Fruit fly (Drosophila melanogaster): ENCODE results near the gene CG31688.

CG31688 gene

DNA sequence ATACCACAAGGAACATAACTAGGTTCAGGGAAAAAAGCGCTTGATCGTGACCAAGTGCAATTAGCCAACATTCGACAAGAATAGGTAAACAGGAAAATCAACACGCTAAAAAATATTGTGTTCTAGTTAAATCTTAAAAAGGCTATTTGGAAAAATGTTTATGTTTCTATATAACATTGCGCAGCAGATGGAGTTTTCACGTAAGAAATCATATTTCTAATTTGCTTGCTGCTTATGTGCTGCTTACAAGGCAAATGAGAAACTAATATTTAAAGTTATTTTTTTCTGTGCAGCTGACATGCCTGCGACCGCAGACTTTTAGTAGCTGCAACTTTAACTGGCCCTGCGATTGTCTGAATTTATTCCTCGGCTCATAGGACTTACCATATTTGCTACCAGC is 44.7 kb upstream of the CG31688 start (continued):
- TF ChIP-seq CG8632 (GFP tag; optimal IDR thresholded peaks at IDR 0.05) (peak; percentile 39), acj6 (GFP tag; optimal IDR thresholded peaks at IDR 0.05) (peak; percentile 56), CG3919 (GFP tag; optimal IDR thresholded peaks at IDR 0.05) (peak; percentile 66), CG10631 (GFP tag; optimal IDR thresholded peaks at IDR 0.05) (peak; percentile 70), CG8319 (GFP tag; optimal IDR thresholded peaks at IDR 0.05) (no peak), net (GFP tag; optimal IDR thresholded peaks at IDR 0.05) (peak; percentile 46), topi (GFP tag; optimal IDR thresholded peaks at IDR 0.05) (peak; percentile 2), CG6854 (GFP tag; optimal IDR thresholded peaks at IDR 0.05) (no peak), CG3032 (tag; optimal IDR thresholded peaks at IDR 0.05) (peak; percentile 83), CG6792 (GFP tag; optimal IDR thresholded peaks at IDR 0.05) (peak; percentile 54), CG32006 (GFP tag; optimal IDR thresholded peaks at IDR 0.05) (peak; percentile 74)

DNA sequence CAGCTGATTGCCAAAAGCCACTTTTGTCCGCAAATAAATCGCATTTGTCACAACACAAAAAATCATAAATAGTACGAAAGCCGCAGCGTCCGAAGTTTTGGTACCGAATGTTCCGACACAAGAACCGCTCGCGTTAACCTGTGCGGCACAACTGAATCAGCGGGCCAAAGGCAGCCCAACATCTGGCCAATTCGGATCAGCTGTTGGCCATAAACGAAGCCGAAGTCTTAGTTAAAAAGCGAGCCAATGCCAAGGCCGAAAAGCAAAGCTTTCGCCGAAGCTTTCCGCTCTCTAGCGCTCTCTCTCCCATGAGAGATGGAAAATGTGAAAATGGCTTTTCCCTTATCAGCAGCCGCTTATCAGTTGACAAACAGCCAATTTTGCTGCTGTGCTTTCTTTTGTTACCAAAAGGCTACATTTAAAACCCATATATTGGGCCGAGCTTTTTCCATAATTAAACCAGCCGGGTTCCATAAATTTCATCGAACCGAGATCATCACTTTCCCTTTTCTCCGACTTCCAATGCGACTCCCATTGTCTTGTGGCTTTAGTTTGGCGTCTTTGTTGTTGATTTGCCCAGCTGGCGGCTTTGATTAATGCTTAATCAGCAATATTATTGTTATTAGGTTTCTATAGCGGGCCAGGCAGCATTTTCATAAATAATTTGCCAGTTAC is 43.7 kb upstream of the CG31688 start, which contains the start of gene CG16798:
Gene CG16798 (minus strand): TSS at position 216 of the 675 bp plus-strand sequence.
- TF ChIP-seq Blimp-1 (GFP tag; optimal IDR thresholded peaks at IDR 0.05), result peak; percentile 47
- TF ChIP-seq CG11762 (GFP tag; optimal IDR thresholded peaks at IDR 0.05; ENCODE audit: insufficient read depth), result no peak
- TF ChIP-seq CG15336 (GFP tag; IDR thresholded peaks at IDR 0.05), result 0 out of 2 replicates have a peak, but pooled peaks have one; percentile 7

DNA sequence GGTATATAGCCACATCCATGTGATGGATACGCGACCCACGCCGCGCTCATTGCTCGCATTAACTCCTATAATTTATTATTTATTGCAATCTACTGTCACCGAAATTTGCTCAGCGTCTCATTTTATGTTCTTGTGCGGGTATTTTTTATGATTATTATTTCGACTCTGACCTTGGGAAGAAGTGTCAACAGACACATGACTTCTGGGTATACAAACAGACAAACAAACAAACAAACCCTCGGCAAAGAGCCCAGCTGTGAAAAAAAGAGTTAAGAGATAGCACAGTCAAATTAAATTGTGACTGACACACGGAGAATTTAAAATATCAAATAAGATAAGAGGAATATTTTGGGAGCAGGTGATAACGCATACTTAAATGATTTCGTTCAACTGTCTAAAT is 36.0 kb upstream of the CG31688 start:
- TF ChIP-seq vri (GFP tag; optimal IDR thresholded peaks at IDR 0.05) (peak; percentile 24), CG7368 (GFP tag; optimal IDR thresholded peaks at IDR 0.05) (no peak), fkh (GFP tag; optimal IDR thresholded peaks at IDR 0.05) (peak; percentile 81)

DNA sequence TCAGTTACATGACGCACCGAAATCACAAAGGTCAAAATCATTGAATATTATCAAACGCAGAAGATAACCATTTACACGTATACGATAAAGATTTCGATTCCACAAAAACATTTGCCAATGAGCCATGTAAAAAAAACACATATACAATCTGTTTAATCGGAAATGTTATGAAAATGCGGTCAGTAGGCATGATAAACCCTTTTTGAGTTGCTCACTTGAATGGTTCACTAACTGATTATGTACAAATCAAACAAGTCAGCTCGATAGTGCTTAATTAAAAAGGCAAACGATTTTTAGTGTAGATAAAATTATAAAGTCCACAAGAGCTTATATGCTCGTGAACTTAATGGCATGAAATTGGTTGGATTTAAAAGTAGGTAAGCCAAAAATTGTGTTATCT is 29.0 kb upstream of the CG31688 start:
- TF ChIP-seq CG10669 (GFP tag; optimal IDR thresholded peaks at IDR 0.05) (no peak), Hr38 (GFP tag; optimal IDR thresholded peaks at IDR 0.05) (no peak), CG1621 (tag; optimal IDR thresholded peaks at IDR 0.05) (no peak), CG11762 (GFP tag; optimal IDR thresholded peaks at IDR 0.05; ENCODE audit: insufficient read depth) (no peak), CG7368 (GFP tag; optimal IDR thresholded peaks at IDR 0.05) (no peak), esn (GFP tag; optimal IDR thresholded peaks at IDR 0.05) (no peak), spab (GFP tag; optimal IDR thresholded peaks at IDR 0.05) (no peak), CG34406 (GFP tag; optimal IDR thresholded peaks at IDR 0.05) (no peak), Hr4 (GFP tag; optimal IDR thresholded peaks at IDR 0.05) (no peak), Ets96B (tag; optimal IDR thresholded peaks at IDR 0.05) (no peak)

DNA sequence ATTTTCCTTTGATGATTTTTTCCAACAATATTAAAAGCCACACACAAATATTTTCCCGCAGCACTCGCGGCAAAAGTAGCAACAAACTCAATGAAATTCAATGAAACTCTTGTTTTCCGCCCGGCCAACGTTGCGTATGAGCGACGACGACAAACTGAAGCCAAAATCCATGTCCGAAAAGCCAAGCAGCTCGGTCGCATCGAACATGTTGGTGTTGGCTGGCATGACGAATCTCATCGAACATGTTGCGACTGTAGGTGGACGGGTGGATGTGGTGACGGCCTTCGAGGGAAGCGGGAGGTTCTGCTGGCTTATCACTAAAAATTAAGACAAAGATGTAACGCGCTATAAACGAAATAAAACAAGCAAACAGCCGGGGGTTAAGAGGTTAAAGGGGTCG is 26.8 kb upstream of the CG31688 start:
- TF ChIP-seq CG6163 (GFP tag; IDR thresholded peaks at IDR 0.05) (0 out of 3 replicates have a peak, but pooled peaks have one; percentile 32), fd85E (GFP tag; optimal IDR thresholded peaks at IDR 0.05) (no peak), Hr39 (GFP tag; optimal IDR thresholded peaks at IDR 0.05) (peak; percentile 60), Eip78C (GFP tag) (peak; percentile 16), svp (GFP tag) (peak; percentile 96)

DNA sequence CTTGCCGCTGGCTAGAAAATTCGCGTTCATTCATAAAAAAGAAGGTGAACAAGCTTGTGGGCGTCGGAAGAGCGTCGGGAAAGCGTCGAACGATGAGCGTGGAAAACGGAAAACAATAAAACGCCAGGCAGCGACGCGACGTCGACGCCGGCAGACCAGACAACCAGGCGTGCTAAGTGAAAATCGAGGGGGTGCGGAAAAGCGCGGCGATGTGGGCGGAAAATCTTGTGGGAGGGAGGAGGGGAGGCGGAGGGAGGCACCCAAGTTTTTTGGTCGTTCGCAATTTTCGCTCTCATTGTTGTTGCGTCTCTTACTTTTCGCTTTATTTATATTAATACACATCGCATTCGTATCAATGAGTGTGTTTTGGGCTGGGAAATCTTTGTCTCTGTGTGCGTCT is 25.1 kb upstream of the CG31688 start:
- TF ChIP-seq Ets21C (GFP tag; optimal IDR thresholded peaks at IDR 0.05), result no peak
- no peak for TF ChIP-seq CG6792 (GFP tag; optimal IDR thresholded peaks at IDR 0.05)
- TF ChIP-seq CG7368 (GFP tag; optimal IDR thresholded peaks at IDR 0.05), result no peak
- no peak for TF ChIP-seq fd59A (GFP tag; optimal IDR thresholded peaks at IDR 0.05)
- TF ChIP-seq CG11902 (GFP tag; optimal IDR thresholded peaks at IDR 0.05), result no peak
- TF ChIP-seq Blimp-1 (GFP tag; optimal IDR thresholded peaks at IDR 0.05), result no peak
- no peak for TF ChIP-seq ss (GFP tag; optimal IDR thresholded peaks at IDR 0.05)
- TF ChIP-seq eg (GFP tag; IDR thresholded peaks at IDR 0.05), result no peak
- no peak for TF ChIP-seq cyc (GFP tag; optimal IDR thresholded peaks at IDR 0.05)
- no peak for TF ChIP-seq CG1621 (tag; optimal IDR thresholded peaks at IDR 0.05)
- TF ChIP-seq pdm3 (GFP tag; optimal IDR thresholded peaks at IDR 0.05), result no peak
- TF ChIP-seq Sox15 (GFP tag; optimal IDR thresholded peaks at IDR 0.05), result no peak
